Fruit fly (Drosophila melanogaster) whole organism: Measurements from ENCODE around the gene Cyp4ac1.

Source experiments
- CG8478 ChIP-seq: fragments of >200 bp; optimal IDR thresholded peaks from 2 replicates; lab custom pipeline; 2018; ENCODE audit warnings: inconsistent platforms
- Dll ChIP-seq: fragments of >200 bp; optimal IDR thresholded peaks from 2 replicates; lab custom pipeline; 2017
- EcR ChIP-seq, 2 experiments: fragments of >200 bp; optimal IDR thresholded peaks; 2 replicates each; lab custom pipeline; 2017; ENCODE audit warnings: missing biosample characterization in 2 of 2, missing genetic modification characterization in 2 of 2, missing genetic modification reagents in 2 of 2
- pan ChIP-seq: fragments of >200 bp; optimal IDR thresholded peaks from 2 replicates; lab custom pipeline; 2017
- psq ChIP-seq: fragments of >200 bp; optimal IDR thresholded peaks from 2 replicates; lab custom pipeline; 2017
- usp ChIP-seq: fragments of >200 bp; optimal IDR thresholded peaks from 2 replicates; lab custom pipeline; 2017; ENCODE audit warnings: missing biosample characterization, missing genetic modification characterization, mixed read lengths

DNA sequence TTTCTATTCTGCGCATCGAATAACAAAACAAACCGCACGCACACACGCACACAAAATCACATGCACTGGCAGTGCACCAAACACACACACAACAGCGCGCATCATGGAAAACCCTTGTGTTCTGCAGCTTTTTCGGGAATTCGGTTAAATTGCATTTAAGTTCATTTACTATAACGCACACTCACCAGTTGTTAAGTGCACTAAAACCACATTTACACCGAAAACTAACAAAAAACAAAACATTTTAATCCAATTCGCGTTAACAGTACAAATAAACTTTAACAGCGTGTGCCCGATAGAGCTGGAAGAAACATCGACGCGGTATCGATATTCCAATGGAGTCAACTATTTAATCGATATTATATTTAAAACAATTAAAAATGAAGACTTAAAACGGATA lies 7.3 kb downstream of the Cyp4ac1 start, which contains the start of gene tkv:
- TF ChIP-seq psq (no peak), CG8478 (no peak), usp (GFP tag; lab: Kevin White, UChicago) (no peak), pan (lab: Kevin White, UChicago) (no peak), Dll (no peak), EcR (GFP tag; optimal IDR thresholded peaks at IDR 0.05; lab: Kevin White, UChicago) (no peak)
